Fruit fly (Drosophila melanogaster): ENCODE results near the gene CG12355.

DNA sequence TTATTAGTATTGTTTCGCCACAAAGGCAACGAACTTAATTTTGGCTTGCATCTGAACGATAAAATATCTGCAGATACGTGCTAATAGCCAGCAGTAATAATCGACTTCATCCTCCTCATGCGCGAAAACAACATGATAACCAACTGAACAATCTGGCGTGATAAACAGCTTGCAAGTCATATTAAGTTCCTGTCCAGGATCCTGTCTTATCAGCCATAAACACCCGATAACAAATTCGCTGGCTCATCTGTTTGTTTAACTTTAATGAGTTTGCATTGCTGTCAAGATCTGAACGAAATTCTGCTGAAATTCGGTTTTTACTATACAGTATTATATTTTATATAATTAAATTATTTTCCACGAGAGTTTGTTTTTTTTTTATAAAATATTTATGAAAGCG, 17.9 kb upstream of the CG12355 start:
- TF ChIP-seq Snoo (tag; optimal IDR thresholded peaks at IDR 0.05): no peak
- TF ChIP-seq rn (GFP tag; IDR thresholded peaks at IDR 0.05): no peak
- TF ChIP-seq CG14655 (GFP tag; optimal IDR thresholded peaks at IDR 0.05): no peak
- no peak for TF ChIP-seq EcR (GFP tag; optimal IDR thresholded peaks at IDR 0.05)
- TF ChIP-seq CG4496 (GFP tag; IDR thresholded peaks at IDR 0.05): no peak
